Worm (Caenorhabditis elegans) whole organism, mixed stage, embryonic: ENCODE measurements around the gene cpna-2.

Experiments
- M03D4.4 ChIP-seq: sonication (generic microtip); optimal IDR thresholded peaks from 2 replicates; lab custom pipeline; 2017; ENCODE audit warnings: mild to moderate bottlenecking, missing genetic modification characterization, missing compliant biosample characterization
- bed-3 ChIP-seq: fragments of 200-800 bp; sonication (Bioruptor generic); optimal IDR thresholded peaks from 3 replicates; lab custom pipeline; 2018; ENCODE audit warnings: mild to moderate bottlenecking, missing genetic modification characterization, moderate library complexity, missing compliant biosample characterization
- blmp-1 ChIP-seq: fragments of 150-350 bp; optimal IDR thresholded peaks from 2 replicates; lab custom pipeline; 2014; ENCODE audit warnings: missing biosample characterization, missing genetic modification characterization
- ceh-39 ChIP-seq: fragments of 150-350 bp; optimal IDR thresholded peaks from 2 replicates; lab custom pipeline; 2014; ENCODE audit warnings: missing biosample characterization, missing genetic modification characterization
- ceh-43 ChIP-seq: fragments of 200-800 bp; sonication (Bioruptor generic); optimal IDR thresholded peaks from 2 replicates; lab custom pipeline; 2018; ENCODE audit warnings: mild to moderate bottlenecking, missing genetic modification characterization, moderate library complexity, missing compliant biosample characterization
- ceh-83 ChIP-seq: fragments of 200-800 bp; sonication (Bioruptor generic); optimal IDR thresholded peaks from 2 replicates; lab custom pipeline; 2018; ENCODE audit warnings: mild to moderate bottlenecking, missing genetic modification characterization, missing compliant biosample characterization
- ces-1 ChIP-seq: fragments of 150-350 bp; optimal IDR thresholded peaks from 2 replicates; lab custom pipeline; 2014; ENCODE audit warnings: missing biosample characterization, missing genetic modification reagents, missing genetic modification characterization
- cnd-1 ChIP-seq: fragments of 200-800 bp; sonication (Bioruptor generic); optimal IDR thresholded peaks from 2 replicates; lab custom pipeline; 2018; ENCODE audit warnings: mild to moderate bottlenecking, missing genetic modification characterization, missing compliant biosample characterization
- drap-1 ChIP-seq: fragments of 200-800 bp; sonication (Bioruptor generic); optimal IDR thresholded peaks from 3 replicates; lab custom pipeline; 2018; ENCODE audit warnings: mild to moderate bottlenecking, missing genetic modification characterization, missing compliant biosample characterization
- elt-3 ChIP-seq: fragments of 150-350 bp; optimal IDR thresholded peaks from 2 replicates; lab custom pipeline; 2014; ENCODE audit warnings: missing biosample characterization, missing genetic modification characterization
- flh-1 ChIP-seq: fragments of 200-800 bp; sonication (Bioruptor generic); optimal IDR thresholded peaks from 2 replicates; lab custom pipeline; 2018; ENCODE audit warnings: mild to moderate bottlenecking, missing genetic modification characterization, moderate library complexity, missing compliant biosample characterization
- ham-2 ChIP-seq: fragments of 200-800 bp; sonication (Bioruptor generic); optimal IDR thresholded peaks from 2 replicates; lab custom pipeline; 2018; ENCODE audit warnings: mild to moderate bottlenecking, missing genetic modification characterization, missing compliant biosample characterization
- hlh-1 ChIP-seq: fragments of 150-350 bp; optimal IDR thresholded peaks from 2 replicates; lab custom pipeline; 2014; ENCODE audit warnings: missing biosample characterization, missing genetic modification reagents, missing genetic modification characterization
- lin-13 ChIP-seq: fragments of 150-350 bp; optimal IDR thresholded peaks from 2 replicates; lab custom pipeline; 2014; ENCODE audit warnings: missing biosample characterization, missing genetic modification characterization
- lsy-2 ChIP-seq: fragments of 150-350 bp; optimal IDR thresholded peaks from 2 replicates; lab custom pipeline; 2014; ENCODE audit warnings: missing biosample characterization, missing genetic modification characterization
- mab-5 ChIP-seq: fragments of 150-350 bp; optimal IDR thresholded peaks from 2 replicates; lab custom pipeline; 2014; ENCODE audit warnings: missing biosample characterization, missing genetic modification characterization
- mep-1 ChIP-seq: fragments of 150-350 bp; optimal IDR thresholded peaks from 2 replicates; lab custom pipeline; 2017; ENCODE audit warnings: missing biosample characterization, missing genetic modification reagents, missing genetic modification characterization, inconsistent platforms
- nhr-12 ChIP-seq: fragments of 150-350 bp; optimal IDR thresholded peaks from 2 replicates; lab custom pipeline; 2014; ENCODE audit warnings: missing biosample characterization, missing genetic modification characterization
- nhr-2 ChIP-seq: fragments of 150-350 bp; optimal IDR thresholded peaks from 2 replicates; lab custom pipeline; 2014; ENCODE audit warnings: missing biosample characterization, missing genetic modification characterization
- nhr-237 ChIP-seq: fragments of 150-350 bp; optimal IDR thresholded peaks from 2 replicates; lab custom pipeline; 2014; ENCODE audit warnings: missing biosample characterization, missing genetic modification characterization
- nhr-28 ChIP-seq: fragments of 150-350 bp; optimal IDR thresholded peaks from 2 replicates; lab custom pipeline; 2014; ENCODE audit warnings: missing biosample characterization, missing genetic modification characterization
- nhr-76 ChIP-seq: sonication (generic microtip); optimal IDR thresholded peaks from 2 replicates; lab custom pipeline; 2017; ENCODE audit warnings: missing biosample characterization, missing genetic modification characterization
- pha-4 ChIP-seq: fragments of 150-350 bp; optimal IDR thresholded peaks from 2 replicates; lab custom pipeline; 2018; ENCODE audit warnings: missing biosample characterization, missing genetic modification reagents, missing genetic modification characterization
- sem-2 ChIP-seq: fragments of 200-800 bp; sonication (Bioruptor generic); optimal IDR thresholded peaks from 2 replicates; lab custom pipeline; 2018; ENCODE audit warnings: mild to moderate bottlenecking, missing genetic modification characterization, missing compliant biosample characterization
- sptf-1 ChIP-seq: sonication (generic microtip); optimal IDR thresholded peaks from 2 replicates; lab custom pipeline; 2017; ENCODE audit warnings: mild to moderate bottlenecking, missing genetic modification characterization, moderate library complexity, missing compliant biosample characterization
- tbx-8 ChIP-seq: fragments of 200-800 bp; sonication (Bioruptor generic); optimal IDR thresholded peaks from 2 replicates; lab custom pipeline; 2018; ENCODE audit warnings: mild to moderate bottlenecking, missing genetic modification characterization, moderate library complexity, missing compliant biosample characterization
- unc-120 ChIP-seq: sonication (generic microtip); optimal IDR thresholded peaks from 2 replicates; lab custom pipeline; 2017; ENCODE audit warnings: missing genetic modification characterization, missing compliant biosample characterization; ENCODE audit not compliant: poor library complexity, severe bottlenecking
- unc-39 ChIP-seq: fragments of 150-350 bp; optimal IDR thresholded peaks from 2 replicates; lab custom pipeline; 2014; ENCODE audit warnings: missing biosample characterization, missing genetic modification characterization
- unc-62 ChIP-seq: fragments of 150-350 bp; optimal IDR thresholded peaks from 2 replicates; lab custom pipeline; 2014; ENCODE audit warnings: missing biosample characterization, missing genetic modification reagents, missing genetic modification characterization
- zip-8 ChIP-seq: fragments of 150-350 bp; optimal IDR thresholded peaks from 2 replicates; lab custom pipeline; 2014; ENCODE audit warnings: missing biosample characterization, missing genetic modification characterization
- ztf-11 ChIP-seq: fragments of 150-350 bp; optimal IDR thresholded peaks from 2 replicates; lab custom pipeline; 2014; ENCODE audit warnings: missing biosample characterization, missing genetic modification characterization

cpna-2 gene

DNA sequence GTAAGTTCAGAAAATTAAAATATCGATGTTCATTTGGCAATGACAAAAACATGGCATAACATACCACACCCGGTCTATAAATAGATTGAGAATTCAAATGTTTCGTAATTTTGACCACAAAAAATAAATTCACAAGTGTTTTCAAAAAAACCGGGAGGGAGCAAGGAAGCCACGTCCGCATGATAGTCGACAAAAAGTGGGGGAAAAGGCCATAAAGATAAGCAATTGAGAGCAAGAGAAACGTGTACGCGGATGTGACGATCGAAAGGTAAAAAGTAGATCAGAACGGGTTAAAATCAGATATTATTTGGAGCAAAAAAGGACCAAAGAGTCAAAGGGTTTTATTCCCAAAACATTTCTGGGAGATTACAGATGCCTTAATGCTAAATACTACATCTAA is 30.0 kb upstream of the cpna-2 start:
- TF ChIP-seq zip-8, result no peak
- TF ChIP-seq, all 35 proteins: peak for 0

ce11 chrII:7695636-7696035 is 29.1 kb upstream of the cpna-2 start:
- TF ChIP-seq tbx-8 (GFP tag; lab: Kevin White, UChicago), result no peak
- no peak for TF ChIP-seq blmp-1

ce11 chrII:7697156-7697555 is 27.5 kb upstream of the cpna-2 start:
- TF ChIP-seq blmp-1, result no peak
- TF ChIP-seq pha-4 (tag; lab: Kevin White, UChicago), result no peak
- TF ChIP-seq sptf-1 (tag; lab: Kevin White, UChicago), result no peak
- no peak for TF ChIP-seq unc-62
- TF ChIP-seq unc-120, result no peak
- no peak for TF ChIP-seq ztf-11
- no peak for TF ChIP-seq mep-1
- no peak for TF ChIP-seq zip-8

DNA sequence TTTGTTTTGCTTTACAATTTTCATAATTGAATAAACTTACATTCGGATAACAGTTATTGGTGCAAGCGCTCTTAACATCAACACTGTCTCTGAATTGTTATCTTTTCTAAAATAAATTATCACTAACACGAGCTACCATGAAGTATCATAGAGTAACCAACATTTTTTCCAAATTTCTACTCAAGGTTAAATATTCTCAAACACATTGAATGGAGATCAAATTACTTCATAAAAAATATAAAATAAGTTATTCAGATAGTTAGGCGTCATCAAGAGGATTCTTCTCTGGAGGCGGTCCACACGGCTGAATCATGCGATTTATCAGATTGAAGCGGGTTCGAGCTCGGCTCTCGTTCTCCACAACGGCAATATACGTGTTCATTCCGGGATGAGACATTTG is 26.3 kb upstream of the cpna-2 start, which contains the start of gene B0495.5:
B0495.5 (minus strand) TSS at position 101 of the 400 bp plus-strand sequence.
- no peak for TF ChIP-seq unc-39
- TF ChIP-seq nhr-28, result no peak
- TF ChIP-seq ceh-83 (GFP tag; lab: Kevin White, UChicago), result no peak
- no peak for TF ChIP-seq nhr-76 (tag; lab: Kevin White, UChicago)
- no peak for TF ChIP-seq sem-2 (GFP tag; lab: Kevin White, UChicago)
- TF ChIP-seq flh-1 (GFP tag; lab: Kevin White, UChicago), result no peak
- TF ChIP-seq sptf-1 (tag; lab: Kevin White, UChicago), result no peak
- no peak for TF ChIP-seq mep-1
- no peak for TF ChIP-seq elt-3 (tag; lab: Kevin White, UChicago)
- no peak for TF ChIP-seq mab-5 (tag; lab: Kevin White, UChicago)
- no peak for TF ChIP-seq nhr-2 (tag; lab: Kevin White, UChicago)

- TF ChIP-seq cnd-1 (tag; lab: Kevin White, UChicago), result no peak
- TF ChIP-seq lin-13 (tag; lab: Kevin White, UChicago), result no peak
- no peak for TF ChIP-seq unc-120
- no peak for TF ChIP-seq nhr-28
- no peak for TF ChIP-seq elt-3 (tag; lab: Kevin White, UChicago)
- TF ChIP-seq bed-3 (GFP tag; lab: Kevin White, UChicago), result no peak
- TF ChIP-seq pha-4 (tag; lab: Kevin White, UChicago), result peak; percentile 5
- no peak for TF ChIP-seq ces-1 (GFP tag; lab: Kevin White, UChicago)
- no peak for TF ChIP-seq ham-2 (GFP tag; lab: Kevin White, UChicago)
- TF ChIP-seq ceh-83 (GFP tag; lab: Kevin White, UChicago), result no peak
- no peak for TF ChIP-seq hlh-1 (tag; lab: Kevin White, UChicago)
- no peak for TF ChIP-seq drap-1 (GFP tag; lab: Kevin White, UChicago)
- TF ChIP-seq lsy-2 (tag; lab: Kevin White, UChicago), result peak; percentile 94
- TF ChIP-seq unc-39, result no peak
- TF ChIP-seq mep-1, result peak; percentile 12
- TF ChIP-seq sem-2 (GFP tag; lab: Kevin White, UChicago), result no peak
- no peak for TF ChIP-seq flh-1 (GFP tag; lab: Kevin White, UChicago)
- TF ChIP-seq nhr-76 (tag; lab: Kevin White, UChicago), result no peak
- no peak for TF ChIP-seq sptf-1 (tag; lab: Kevin White, UChicago)
- TF ChIP-seq mab-5 (tag; lab: Kevin White, UChicago), result no peak
- no peak for TF ChIP-seq ceh-43 (GFP tag; lab: Kevin White, UChicago)
- TF ChIP-seq nhr-237 (tag; lab: Kevin White, UChicago), result no peak
- TF ChIP-seq, all 35 proteins: peak for 3
Measured at ce11 chrII:7699009-7699408, 25.7 kb upstream of the cpna-2 start, which contains the start of the genes moa-2 and cdk-11.1. Gene moa-2, minus strand, starts transcription at chrII:7699033. Gene cdk-11.1, plus strand, starts transcription at chrII:7699235.

DNA sequence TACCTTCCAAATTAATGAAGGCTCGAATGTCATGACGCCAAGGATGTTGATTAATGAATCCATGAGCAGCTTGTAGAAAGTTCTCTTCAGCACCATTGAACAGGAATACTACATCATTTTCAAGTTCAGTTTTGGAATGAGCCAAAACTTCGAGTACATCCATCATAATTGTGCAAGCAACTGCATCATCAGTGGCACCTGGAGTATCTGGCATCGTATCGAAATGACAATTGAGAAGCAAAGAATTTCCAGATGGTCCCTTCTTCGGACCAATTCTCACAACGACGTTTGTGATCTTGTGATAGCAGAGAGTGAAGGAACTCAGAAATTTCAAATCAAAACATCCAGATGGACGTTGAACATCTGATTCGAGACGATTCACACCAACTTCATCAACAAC is 20.3 kb upstream of the cpna-2 start:
- TF ChIP-seq ceh-39 (tag; lab: Kevin White, UChicago), result no peak
- no peak for TF ChIP-seq nhr-12 (tag; lab: Kevin White, UChicago)
- TF ChIP-seq ham-2 (GFP tag; lab: Kevin White, UChicago), result no peak
- no peak for TF ChIP-seq unc-120
- TF ChIP-seq M03D4.4 (tag; lab: Kevin White, UChicago), result no peak
- TF ChIP-seq unc-39, result no peak
- no peak for TF ChIP-seq drap-1 (GFP tag; lab: Kevin White, UChicago)
- TF ChIP-seq ztf-11, result no peak
- TF ChIP-seq sem-2 (GFP tag; lab: Kevin White, UChicago), result no peak
- TF ChIP-seq cnd-1 (tag; lab: Kevin White, UChicago), result no peak
- no peak for TF ChIP-seq tbx-8 (GFP tag; lab: Kevin White, UChicago)
